Worm (Caenorhabditis elegans) whole organism, L1 larva: Measurements from ENCODE around the gene cgt-3.

ENCODE experiments used
- C34B4.2 ChIP-seq: sonication (generic microtip); optimal IDR thresholded peaks from 2 replicates; lab custom pipeline; 2017; ENCODE audit warnings: mild to moderate bottlenecking, missing genetic modification characterization, missing compliant biosample characterization
- F16B12.6 ChIP-seq: fragments of 150-350 bp; optimal IDR thresholded peaks from 2 replicates; lab custom pipeline; 2014; ENCODE audit warnings: missing biosample characterization, missing genetic modification characterization
- Y116A8C.19 ChIP-seq: sonication (generic microtip); optimal IDR thresholded peaks from 2 replicates; lab custom pipeline; 2016; ENCODE audit warnings: missing compliant biosample characterization, missing genetic modification characterization, borderline replicate concordance
- aha-1 ChIP-seq: fragments of 150-350 bp; optimal IDR thresholded peaks from 2 replicates; lab custom pipeline; 2014; ENCODE audit warnings: missing biosample characterization, missing genetic modification characterization
- aly-2 ChIP-seq: fragments of 150-350 bp; optimal IDR thresholded peaks from 2 replicates; lab custom pipeline; 2014; ENCODE audit warnings: missing biosample characterization, missing genetic modification characterization
- ama-1 ChIP-seq: fragments of 150-350 bp; optimal IDR thresholded peaks from 2 replicates; lab custom pipeline; 2014
- blmp-1 ChIP-seq: fragments of 150-350 bp; optimal IDR thresholded peaks from 2 replicates; lab custom pipeline; 2014; ENCODE audit warnings: missing biosample characterization, missing genetic modification characterization
- ceh-90 ChIP-seq: sonication (generic microtip); optimal IDR thresholded peaks from 2 replicates; lab custom pipeline; 2016; ENCODE audit warnings: missing genetic modification characterization, missing compliant biosample characterization
- dpl-1 ChIP-seq, 3 experiments: fragments of 150-350 bp in 2 of 3; sonication (generic microtip) in 1 of 3; optimal IDR thresholded peaks; 2 replicates each; lab custom pipeline; 2014 to 2017; ENCODE audit warnings: missing biosample characterization in 3 of 3, missing genetic modification characterization in 3 of 3, missing genetic modification reagents in 3 of 3
- efl-1 ChIP-seq, 4 experiments: fragments of 150-350 bp; optimal IDR thresholded peaks in 3 of 4; peaks in 1 of 4; 1 replicate in 1 of 4; 2 replicates in 3 of 4; lab custom pipeline; 2014; ENCODE audit warnings: missing biosample characterization in 2 of 4, missing genetic modification characterization in 2 of 4, missing genetic modification reagents in 2 of 4
- egl-13 ChIP-seq: sonication (generic microtip); optimal IDR thresholded peaks from 2 replicates; lab custom pipeline; 2016; ENCODE audit warnings: missing genotype, missing genetic modification reagents, missing genetic modification characterization, missing compliant biosample characterization
- egl-27 ChIP-seq, 2 experiments: fragments of 150-350 bp in 1 of 2; sonication (generic microtip); optimal IDR thresholded peaks; 3 replicates each; lab custom pipeline; 2017 to 2018; ENCODE audit warnings: missing biosample characterization in 2 of 2, missing genetic modification characterization in 2 of 2, missing genetic modification reagents in 2 of 2
- elt-2 ChIP-seq: sonication (generic microtip); optimal IDR thresholded peaks from 2 replicates; lab custom pipeline; 2016; ENCODE audit warnings: missing genetic modification characterization, mild to moderate bottlenecking, inconsistent platforms, missing compliant biosample characterization, missing genetic modification reagents
- elt-3 ChIP-seq, 6 experiments: fragments of 150-350 bp in 1 of 6; sonication (generic microtip); optimal IDR thresholded peaks; 2 replicates each; lab custom pipeline; 2017 to 2018; ENCODE audit warnings: missing biosample characterization in 6 of 6, missing genetic modification characterization in 6 of 6, inconsistent platforms in 1 of 6
- ets-5 ChIP-seq: fragments of 200-800 bp; sonication (Bioruptor generic); IDR thresholded peaks from 2 replicates; pipeline ENCODE4 v1.3.6; 2022; ENCODE audit warnings: missing genetic modification characterization, missing compliant biosample characterization
- fkh-10 ChIP-seq: sonication (generic microtip); optimal IDR thresholded peaks from 2 replicates; lab custom pipeline; 2017; ENCODE audit warnings: missing biosample characterization, missing genetic modification reagents, missing genetic modification characterization
- fkh-8 ChIP-seq: sonication (generic microtip); optimal IDR thresholded peaks from 2 replicates; lab custom pipeline; 2016; ENCODE audit warnings: mild to moderate bottlenecking, missing genetic modification characterization, missing compliant biosample characterization
- fos-1 ChIP-seq: fragments of 150-350 bp; optimal IDR thresholded peaks from 2 replicates; lab custom pipeline; 2014; ENCODE audit warnings: missing biosample characterization, missing genetic modification characterization
- grh-1 ChIP-seq: fragments of 200-800 bp; sonication (Bioruptor generic); IDR thresholded peaks from 2 replicates; pipeline ENCODE4 v1.3.6; 2022; ENCODE audit warnings: missing genetic modification reagents, missing genetic modification characterization, missing compliant biosample characterization
- isw-1 ChIP-seq: fragments of 200-800 bp; sonication (Bioruptor generic); IDR thresholded peaks from 2 replicates; pipeline ENCODE4 v1.3.6; 2022; ENCODE audit warnings: missing genetic modification characterization, missing compliant biosample characterization
- lin-39 ChIP-seq: fragments of 150-350 bp; optimal IDR thresholded peaks from 2 replicates; lab custom pipeline; 2014; ENCODE audit warnings: missing biosample characterization, missing genetic modification reagents, missing genetic modification characterization
- lsy-2 ChIP-seq, 2 experiments: fragments of 150-350 bp; optimal IDR thresholded peaks; 2 replicates each; lab custom pipeline; 2014; ENCODE audit warnings: missing biosample characterization in 2 of 2, missing genetic modification characterization in 2 of 2
- mdl-1 ChIP-seq, 2 experiments: fragments of 150-350 bp; optimal IDR thresholded peaks; 2 replicates each; lab custom pipeline; 2014 to 2017; ENCODE audit warnings: missing biosample characterization in 2 of 2, missing genetic modification characterization in 2 of 2, inconsistent platforms in 1 of 2
- nhr-11 ChIP-seq: fragments of 150-350 bp; optimal IDR thresholded peaks from 2 replicates; lab custom pipeline; 2014; ENCODE audit warnings: missing biosample characterization, missing genetic modification characterization
- nhr-12 ChIP-seq: sonication (generic microtip); optimal IDR thresholded peaks from 2 replicates; lab custom pipeline; 2017; ENCODE audit warnings: missing biosample characterization, missing genetic modification characterization
- nhr-237 ChIP-seq: fragments of 150-350 bp; optimal IDR thresholded peaks from 2 replicates; lab custom pipeline; 2014; ENCODE audit warnings: missing biosample characterization, missing genetic modification characterization
- nhr-28 ChIP-seq: fragments of 150-350 bp; optimal IDR thresholded peaks from 2 replicates; lab custom pipeline; 2014; ENCODE audit warnings: missing biosample characterization, missing genetic modification characterization
- nhr-76 ChIP-seq: sonication (generic microtip); optimal IDR thresholded peaks from 2 replicates; lab custom pipeline; 2017; ENCODE audit warnings: missing biosample characterization, missing genetic modification characterization
- nhr-77 ChIP-seq: fragments of 150-350 bp; optimal IDR thresholded peaks from 2 replicates; lab custom pipeline; 2014; ENCODE audit warnings: missing biosample characterization, missing genetic modification characterization
- nhr-84 ChIP-seq: sonication (generic microtip); optimal IDR thresholded peaks from 2 replicates; lab custom pipeline; 2017; ENCODE audit warnings: missing biosample characterization, missing genetic modification characterization
- pag-3 ChIP-seq: sonication (generic microtip); optimal IDR thresholded peaks from 2 replicates; lab custom pipeline; 2017; ENCODE audit warnings: missing genetic modification characterization, mild to moderate bottlenecking, missing compliant biosample characterization, antibody characterized with exemption, borderline replicate concordance; ENCODE audit not compliant: insufficient read depth
- pax-3 ChIP-seq: fragments of 200-800 bp; sonication (Bioruptor generic); optimal IDR thresholded peaks from 2 replicates; lab custom pipeline; 2018; ENCODE audit warnings: mild to moderate bottlenecking, missing genetic modification characterization, moderate library complexity, missing compliant biosample characterization
- pqm-1 ChIP-seq: sonication (generic microtip); optimal IDR thresholded peaks from 3 replicates; lab custom pipeline; 2017; ENCODE audit warnings: missing biosample characterization, missing genetic modification characterization
- rnt-1 ChIP-seq: sonication (generic microtip); optimal IDR thresholded peaks from 2 replicates; lab custom pipeline; 2016; ENCODE audit warnings: mild to moderate bottlenecking, missing genetic modification characterization, moderate library complexity, missing compliant biosample characterization
- snpc-4 ChIP-seq: fragments of 150-350 bp; optimal IDR thresholded peaks from 2 replicates; lab custom pipeline; 2014; ENCODE audit warnings: missing biosample characterization, missing genetic modification characterization
- snu-23 ChIP-seq: sonication (generic microtip); optimal IDR thresholded peaks from 2 replicates; lab custom pipeline; 2016; ENCODE audit warnings: missing genetic modification characterization, missing compliant biosample characterization
- sox-4 ChIP-seq: sonication (generic microtip); optimal IDR thresholded peaks from 2 replicates; lab custom pipeline; 2016; ENCODE audit warnings: missing genetic modification characterization, missing compliant biosample characterization
- sup-37 ChIP-seq: fragments of 200-800 bp; sonication (Bioruptor generic); optimal IDR thresholded peaks from 2 replicates; lab custom pipeline; 2018; ENCODE audit warnings: mild to moderate bottlenecking, missing genetic modification characterization, missing compliant biosample characterization
- swsn-7 ChIP-seq: sonication (generic microtip); optimal IDR thresholded peaks from 2 replicates; lab custom pipeline; 2016; ENCODE audit warnings: missing genetic modification characterization, missing compliant biosample characterization
- tbx-2 ChIP-seq: sonication (generic microtip); optimal IDR thresholded peaks from 2 replicates; lab custom pipeline; 2016; ENCODE audit warnings: missing genetic modification characterization, missing compliant biosample characterization
- tlp-1 ChIP-seq: fragments of 150-350 bp; optimal IDR thresholded peaks from 2 replicates; lab custom pipeline; 2014; ENCODE audit warnings: missing biosample characterization, missing genetic modification characterization
- unc-130 ChIP-seq: fragments of 150-350 bp; optimal IDR thresholded peaks from 2 replicates; lab custom pipeline; 2017; ENCODE audit warnings: missing biosample characterization, missing genetic modification characterization, inconsistent platforms
- unc-30 ChIP-seq: sonication (generic microtip); optimal IDR thresholded peaks from 2 replicates; lab custom pipeline; 2017; ENCODE audit warnings: missing biosample characterization, missing genetic modification characterization
- unc-98 ChIP-seq: fragments of 200-800 bp; sonication (Bioruptor generic); IDR thresholded peaks from 2 replicates; pipeline ENCODE4 v1.3.6; 2022; ENCODE audit warnings: missing genetic modification characterization, missing compliant biosample characterization
- zag-1 ChIP-seq: fragments of 150-350 bp; optimal IDR thresholded peaks from 2 replicates; lab custom pipeline; 2014; ENCODE audit warnings: missing biosample characterization, missing genetic modification characterization
- ztf-11 ChIP-seq, 2 experiments: sonication (generic microtip); optimal IDR thresholded peaks; 2 replicates each; lab custom pipeline; 2016 to 2017; ENCODE audit warnings: missing genetic modification characterization in 2 of 2, missing biosample characterization in 1 of 2, missing compliant biosample characterization in 1 of 2
- ztf-4 ChIP-seq: fragments of 150-350 bp; optimal IDR thresholded peaks from 2 replicates; lab custom pipeline; 2014; ENCODE audit warnings: missing biosample characterization, missing genetic modification characterization

The cgt-3 gene

ce11 chrII:5901407-5902026, 9.6 kb upstream of the cgt-3 start (continued):
- TF ChIP-seq ceh-90 (tag; lab: Kevin White, UChicago) (no peak), nhr-28 (tag; lab: Kevin White, UChicago) (no peak), nhr-11 (tag; lab: Kevin White, UChicago) (no peak), mdl-1 (tag; optimal IDR thresholded peaks at IDR 0.05; lab: Kevin White, UChicago) (no peak), nhr-77 (tag; lab: Kevin White, UChicago) (no peak), lin-39 (tag; lab: Kevin White, UChicago) (no peak), fos-1 (tag; lab: Kevin White, UChicago) (no peak), aly-2 (tag; lab: Kevin White, UChicago) (no peak), aha-1 (tag; lab: Kevin White, UChicago) (no peak), nhr-237 (tag; lab: Kevin White, UChicago) (no peak), snu-23 (GFP tag; lab: Kevin White, UChicago) (no peak), sox-4 (tag; lab: Kevin White, UChicago) (no peak), nhr-84 (tag; lab: Kevin White, UChicago) (no peak), Y116A8C.19 (tag; lab: Kevin White, UChicago) (no peak), F16B12.6 (tag; lab: Kevin White, UChicago) (no peak), elt-3 (tag; optimal IDR thresholded peaks at IDR 0.05; lab: Kevin White, UChicago) (no peak), pag-3 (no peak), nhr-12 (tag; lab: Kevin White, UChicago) (no peak), unc-30 (tag; lab: Kevin White, UChicago) (no peak), ztf-11 (tag; optimal IDR thresholded peaks at IDR 0.05; lab: Kevin White, UChicago) (peak in 1 of 2 experiments; percentile 12), pqm-1 (tag; lab: Kevin White, UChicago) (no peak), egl-27 (tag; optimal IDR thresholded peaks at IDR 0.05; lab: Kevin White, UChicago) (no peak), snpc-4 (tag; lab: Kevin White, UChicago) (no peak), nhr-76 (tag; lab: Kevin White, UChicago) (no peak), zag-1 (tag; lab: Kevin White, UChicago) (no peak), lsy-2 (tag; optimal IDR thresholded peaks at IDR 0.05; lab: Kevin White, UChicago) (no peak), dpl-1 (GFP tag; optimal IDR thresholded peaks at IDR 0.05; lab: Kevin White, UChicago) (no peak), tbx-2 (no peak), ztf-4 (tag; lab: Kevin White, UChicago) (peak; percentile 58), fkh-10 (GFP tag; lab: Kevin White, UChicago) (no peak), isw-1 (GFP tag; lab: Robert Waterston, UW) (no peak), blmp-1 (tag; lab: Kevin White, UChicago) (peak; percentile 66), sup-37 (GFP tag; lab: Kevin White, UChicago) (no peak), elt-2 (no peak), unc-130 (tag; lab: Kevin White, UChicago) (no peak), swsn-7 (tag; lab: Kevin White, UChicago) (peak; percentile 2), ama-1 (no peak), efl-1 (optimal IDR thresholded peaks at IDR 0.05; lab: Kevin White, UChicago) (no peak), efl-1 (GFP tag; optimal IDR thresholded peaks at IDR 0.05 in 1 of 2; lab: Kevin White, UChicago) (peak in 1 of 2 experiments; percentile 71), grh-1 (GFP tag; lab: Robert Waterston, UW) (no peak), unc-98 (GFP tag; lab: Robert Waterston, UW) (no peak), tlp-1 (no peak), rnt-1 (tag; lab: Kevin White, UChicago) (peak; percentile 20), ets-5 (no peak), C34B4.2 (tag; lab: Kevin White, UChicago) (no peak), fkh-8 (tag; lab: Kevin White, UChicago) (no peak), pax-3 (tag; lab: Kevin White, UChicago) (no peak), egl-13 (no peak)
